Worm (Caenorhabditis elegans) whole organism, midembryonic: Measurements from ENCODE around the gene spp-30.

Source experiments
- T22C8.4 ChIP-seq: fragments of 200-800 bp; sonication (Bioruptor generic); IDR thresholded peaks from 2 replicates; pipeline ENCODE4 v1.3.6; 2022; ENCODE audit warnings: missing genetic modification characterization, missing compliant biosample characterization
- klf-2 ChIP-seq: fragments of 200-800 bp; sonication (Bioruptor generic); conservative IDR thresholded peaks from 2 replicates; pipeline ENCODE4 v1.3.6; 2022; ENCODE audit warnings: missing genetic modification reagents, missing genetic modification characterization, missing compliant biosample characterization
- med-1 ChIP-seq: sonication (generic microtip); optimal IDR thresholded peaks from 2 replicates; lab custom pipeline; 2017; ENCODE audit warnings: missing genetic modification characterization, mild to moderate bottlenecking, missing compliant biosample characterization, antibody characterized with exemption, missing genetic modification reagents; ENCODE audit not compliant: insufficient read depth
- ref-1 ChIP-seq: fragments of 200-800 bp; sonication (Bioruptor generic); conservative IDR thresholded peaks from 2 replicates; pipeline ENCODE4 v1.3.6; 2022; ENCODE audit warnings: missing genetic modification reagents, missing genetic modification characterization, missing compliant biosample characterization
- ztf-23 ChIP-seq: fragments of 200-800 bp; sonication (Bioruptor generic); IDR thresholded peaks from 2 replicates; pipeline ENCODE4 v1.3.6; 2022; ENCODE audit warnings: missing genetic modification reagents, missing genetic modification characterization, missing compliant biosample characterization
- ztf-29 ChIP-seq: fragments of 200-800 bp; sonication (Bioruptor generic); IDR thresholded peaks from 2 replicates; pipeline ENCODE4 v1.3.6; 2022; ENCODE audit warnings: missing genetic modification reagents, missing genetic modification characterization, missing compliant biosample characterization

spp-30 gene

DNA sequence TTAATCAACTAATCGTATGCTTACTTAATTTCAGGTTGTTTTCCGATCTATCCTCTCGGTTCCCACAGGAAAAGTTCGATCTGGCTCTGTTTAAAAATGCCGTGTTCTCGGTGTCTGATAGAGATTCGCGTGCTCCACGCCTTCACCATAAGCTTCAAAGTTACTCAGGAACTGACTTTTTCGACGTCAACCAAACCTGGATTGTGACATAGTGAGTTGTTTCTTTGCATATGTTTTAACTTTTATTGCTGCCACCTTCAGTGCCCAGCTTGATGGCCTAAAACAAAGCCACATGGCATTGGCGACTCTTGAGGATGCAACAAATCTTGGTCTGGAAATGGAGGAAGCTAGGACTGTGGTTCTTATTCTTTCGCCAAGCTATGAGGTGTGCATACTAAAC lies 42.6 kb downstream of the spp-30 start:
- no peak for TF ChIP-seq ztf-23 (GFP tag; lab: Robert Waterston, UW)
- TF ChIP-seq ref-1, result no peak
- TF ChIP-seq T22C8.4 (GFP tag; lab: Robert Waterston, UW), result no peak
- no peak for TF ChIP-seq med-1 (GFP tag; lab: Kevin White, UChicago)
- TF ChIP-seq ztf-29 (GFP tag; lab: Robert Waterston, UW), result no peak

DNA sequence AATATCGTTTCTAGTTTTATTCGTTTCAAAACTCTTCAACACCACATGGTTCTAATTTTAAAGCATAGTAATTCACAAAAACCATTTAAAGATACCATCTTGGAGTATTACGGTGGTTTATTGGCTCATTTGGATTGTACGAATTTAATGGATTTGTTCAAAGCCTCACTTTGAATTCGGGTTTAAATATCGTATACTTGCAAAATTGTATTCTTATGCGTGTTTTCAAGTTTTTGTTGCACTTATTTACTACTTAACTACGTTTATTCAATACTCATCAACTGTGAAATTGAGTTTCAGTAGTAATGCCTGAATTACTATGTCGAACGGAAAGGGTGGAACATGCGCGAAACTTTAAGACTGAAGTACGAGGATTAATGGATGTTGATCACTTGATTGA lies 43.1 kb downstream of the spp-30 start, which contains the start of gene abts-2:
Gene abts-2 (plus strand): TSS at position 301 of the 400 bp plus-strand sequence.
- no peak for TF ChIP-seq klf-2
- no peak for TF ChIP-seq ref-1
- no peak for TF ChIP-seq ztf-23 (GFP tag; lab: Robert Waterston, UW)
